Worm (Caenorhabditis elegans) whole organism, L4 larva: ENCODE measurements around the gene F22E5.12.
A peak's percentile ranks its signal among the peaks of the same experiment; 100 is the strongest.
"Not testable (repeated sequence)": the region's sequence is repeated elsewhere in the genome, so short reads cannot be mapped to it uniquely, and the experiment has no call there.

Source experiments
- D1046.2 ChIP-seq: fragments of 200-800 bp; sonication (Bioruptor generic); IDR thresholded peaks from 2 replicates; pipeline ENCODE4 v1.3.6; 2022; ENCODE audit warnings: missing genetic modification characterization, missing compliant biosample characterization
- F26F4.8 ChIP-seq: fragments of 200-800 bp; sonication (Bioruptor generic); conservative IDR thresholded peaks from 2 replicates; pipeline ENCODE4 v1.3.6; 2022; ENCODE audit warnings: missing genetic modification characterization, missing compliant biosample characterization
- F44E2.7 ChIP-seq: fragments of 200-800 bp; sonication (Bioruptor generic); IDR thresholded peaks from 2 replicates; pipeline ENCODE4 v2.1.2; 2022; ENCODE audit warnings: missing genetic modification characterization, missing compliant biosample characterization
- T26A8.4 ChIP-seq: fragments of 200-800 bp; sonication (Bioruptor generic); IDR thresholded peaks from 2 replicates; pipeline ENCODE4 v1.3.6; 2022; ENCODE audit warnings: missing genetic modification characterization, missing compliant biosample characterization
- Y105C5A.15 ChIP-seq: fragments of 200-800 bp; sonication (Bioruptor generic); IDR thresholded peaks from 2 replicates; pipeline ENCODE4 v1.3.6; 2022; ENCODE audit warnings: missing genetic modification characterization, missing compliant biosample characterization
- aha-1 ChIP-seq: fragments of 150-350 bp; peaks from one replicate; lab custom pipeline; 2014; ENCODE audit warnings: missing biosample characterization, missing genetic modification characterization
- ceh-20 ChIP-seq: fragments of 200-800 bp; sonication (Bioruptor generic); IDR thresholded peaks from 2 replicates; pipeline ENCODE4 v1.3.6; 2022; ENCODE audit warnings: missing genetic modification reagents, missing genetic modification characterization, missing compliant biosample characterization
- ceh-62 ChIP-seq: sonication (generic microtip); optimal IDR thresholded peaks from 2 replicates; lab custom pipeline; 2017; ENCODE audit warnings: missing biosample characterization, missing genetic modification characterization
- daf-16 ChIP-seq, 3 experiments: sonication (generic microtip); optimal IDR thresholded peaks; 2 replicates each; lab custom pipeline; 2016 to 2017; ENCODE audit warnings: missing genetic modification characterization in 3 of 3, missing genetic modification reagents in 3 of 3, mild to moderate bottlenecking in 2 of 3, missing compliant biosample characterization in 2 of 3, missing biosample characterization in 1 of 3, moderate library complexity in 1 of 3
- daf-8 ChIP-seq: fragments of 200-800 bp; sonication (Bioruptor generic); IDR thresholded peaks from 2 replicates; pipeline ENCODE4 v1.3.6; 2022; ENCODE audit warnings: missing genetic modification characterization, missing compliant biosample characterization
- dmd-9 ChIP-seq: fragments of 200-800 bp; sonication (Bioruptor generic); IDR thresholded peaks from 2 replicates; pipeline ENCODE4 v1.3.6; 2022; ENCODE audit warnings: missing genetic modification reagents, missing genetic modification characterization, missing compliant biosample characterization
- dpl-1 ChIP-seq: fragments of 150-350 bp; optimal IDR thresholded peaks from 2 replicates; lab custom pipeline; 2014; ENCODE audit warnings: missing biosample characterization, missing genetic modification reagents, missing genetic modification characterization
- egl-43 ChIP-seq: fragments of 200-800 bp; sonication (Bioruptor generic); IDR thresholded peaks from 2 replicates; pipeline ENCODE4 v1.3.6; 2022; ENCODE audit warnings: missing genetic modification reagents, missing genetic modification characterization, missing compliant biosample characterization
- hlh-30 ChIP-seq: sonication (generic microtip); optimal IDR thresholded peaks from 2 replicates; lab custom pipeline; 2017; ENCODE audit warnings: antibody characterized with exemption, mild to moderate bottlenecking, missing genetic modification characterization, missing compliant biosample characterization; ENCODE audit not compliant: insufficient read depth
- hmg-1.1 ChIP-seq: fragments of 200-800 bp; sonication (Bioruptor generic); IDR thresholded peaks from 2 replicates; pipeline ENCODE4 v1.3.6; 2022; ENCODE audit warnings: missing genetic modification reagents, missing genetic modification characterization, missing compliant biosample characterization
- lim-7 ChIP-seq: fragments of 200-800 bp; sonication (Bioruptor generic); IDR thresholded peaks from 2 replicates; pipeline ENCODE4 v1.3.6; 2022; ENCODE audit warnings: missing genetic modification characterization, missing compliant biosample characterization
- lin-1 ChIP-seq: fragments of 200-800 bp; sonication (Bioruptor generic); IDR thresholded peaks from 2 replicates; pipeline ENCODE4 v1.3.6; 2022; ENCODE audit warnings: missing genetic modification reagents, missing genetic modification characterization, missing compliant biosample characterization
- lin-15B ChIP-seq: fragments of 150-350 bp; sonication (generic microtip); optimal IDR thresholded peaks from 3 replicates; lab custom pipeline; 2014; ENCODE audit warnings: missing biosample characterization, missing genetic modification characterization
- lin-29 ChIP-seq: fragments of 200-800 bp; sonication (Bioruptor generic); IDR thresholded peaks from 2 replicates; pipeline ENCODE4 v1.3.6; 2022; ENCODE audit warnings: missing genetic modification reagents, missing genetic modification characterization, missing compliant biosample characterization
- lin-38 ChIP-seq: fragments of 200-800 bp; sonication (Bioruptor generic); IDR thresholded peaks from 2 replicates; pipeline ENCODE4 v1.3.6; 2022; ENCODE audit warnings: missing genetic modification reagents, missing genetic modification characterization, missing compliant biosample characterization
- madf-9 ChIP-seq: fragments of 200-800 bp; sonication (Bioruptor generic); conservative IDR thresholded peaks from 2 replicates; pipeline ENCODE4 v1.3.6; 2022; ENCODE audit warnings: missing genetic modification reagents, missing genetic modification characterization, missing compliant biosample characterization
- mdt-29 ChIP-seq: fragments of 200-800 bp; sonication (Bioruptor generic); IDR thresholded peaks from 2 replicates; pipeline ENCODE4 v1.3.6; 2022; ENCODE audit warnings: missing genetic modification reagents, missing genetic modification characterization, missing compliant biosample characterization
- mep-1 ChIP-seq: fragments of 150-350 bp; sonication (generic microtip); optimal IDR thresholded peaks from 3 replicates; lab custom pipeline; 2014; ENCODE audit warnings: missing biosample characterization, missing genetic modification characterization
- mes-2 ChIP-seq: sonication (generic microtip); optimal IDR thresholded peaks from 2 replicates; lab custom pipeline; 2016; ENCODE audit warnings: missing genotype, mild to moderate bottlenecking, missing genetic modification characterization, missing compliant biosample characterization; ENCODE audit not compliant: poor library complexity, severe bottlenecking
- nhr-10 ChIP-seq: fragments of 150-350 bp; optimal IDR thresholded peaks from 2 replicates; lab custom pipeline; 2014; ENCODE audit warnings: missing biosample characterization, missing genetic modification characterization
- nhr-237 ChIP-seq: sonication (generic microtip); optimal IDR thresholded peaks from 2 replicates; lab custom pipeline; 2017; ENCODE audit warnings: missing biosample characterization, missing genetic modification characterization
- nhr-48 ChIP-seq: sonication (generic microtip); optimal IDR thresholded peaks from 2 replicates; lab custom pipeline; 2016; ENCODE audit warnings: mild to moderate bottlenecking, missing genetic modification characterization, missing compliant biosample characterization
- nhr-6 ChIP-seq: fragments of 150-350 bp; optimal IDR thresholded peaks from 2 replicates; lab custom pipeline; 2014; ENCODE audit warnings: missing biosample characterization, missing genetic modification characterization
- php-3 ChIP-seq: fragments of 200-800 bp; sonication (Bioruptor generic); IDR thresholded peaks from 2 replicates; pipeline ENCODE4 v1.3.6; 2022; ENCODE audit warnings: missing genetic modification reagents, missing genetic modification characterization, missing compliant biosample characterization
- saeg-2 ChIP-seq: fragments of 200-800 bp; sonication (Bioruptor generic); IDR thresholded peaks from 2 replicates; pipeline ENCODE4 v1.3.6; 2022; ENCODE audit warnings: missing genetic modification reagents, missing genetic modification characterization, missing compliant biosample characterization
- set-16 ChIP-seq: fragments of 200-800 bp; sonication (Bioruptor generic); IDR thresholded peaks from 2 replicates; pipeline ENCODE4 v1.3.6; 2022; ENCODE audit warnings: missing genetic modification reagents, missing genetic modification characterization, missing compliant biosample characterization
- skn-1 ChIP-seq: fragments of 150-350 bp; optimal IDR thresholded peaks from 2 replicates; lab custom pipeline; 2014; ENCODE audit warnings: missing biosample characterization, missing genetic modification characterization
- spr-1 ChIP-seq: sonication (generic microtip); optimal IDR thresholded peaks from 2 replicates; lab custom pipeline; 2016; ENCODE audit warnings: mild to moderate bottlenecking, missing genetic modification characterization, missing compliant biosample characterization
- unc-62 ChIP-seq, 3 experiments: fragments of 150-350 bp in 1 of 3; sonication (generic microtip); optimal IDR thresholded peaks in 2 of 3; peaks in 1 of 3; 1 replicate in 1 of 3; 2 replicates in 2 of 3; lab custom pipeline; 2014 to 2017; ENCODE audit warnings: missing biosample characterization in 3 of 3, missing genetic modification characterization in 3 of 3, missing genetic modification reagents in 3 of 3, missing genotype in 1 of 3
- zfp-2 ChIP-seq: sonication (generic microtip); optimal IDR thresholded peaks from 2 replicates; lab custom pipeline; 2016; ENCODE audit warnings: mild to moderate bottlenecking, missing genetic modification characterization, missing compliant biosample characterization
- zfp-3 ChIP-seq: fragments of 200-800 bp; sonication (Bioruptor generic); conservative IDR thresholded peaks from 2 replicates; pipeline ENCODE4 v1.3.6; 2022; ENCODE audit warnings: missing genetic modification reagents, missing genetic modification characterization, missing compliant biosample characterization

The F22E5.12 gene

ce11 chrII:2673534-2673933 is 26.9 kb upstream of the F22E5.12 start, which contains the start of the genes F22E5.20 and F22E5.1:
F22E5.20 (minus strand) TSS chrII:2673634.
F22E5.1 (plus strand) TSS chrII:2673775.
- not testable (repeated sequence) for TF ChIP-seq php-3 (GFP tag; lab: Robert Waterston, UW); nhr-6; nhr-48 (tag; lab: Kevin White, UChicago)

- TF ChIP-seq lin-1 (GFP tag; lab: Robert Waterston, UW); zfp-3 (GFP tag; lab: Robert Waterston, UW); nhr-6: not testable (repeated sequence)
Observed at ce11 chrII:2672320-2672719, 25.7 kb upstream of the F22E5.12 start, which contains the start of gene sri-57. sri-57 (minus strand) TSS chrII:2672420.

- TF ChIP-seq zfp-3 (GFP tag; lab: Robert Waterston, UW) (no peak), Y105C5A.15 (GFP tag; lab: Robert Waterston, UW) (no peak), nhr-10 (no peak), D1046.2 (no peak), ceh-62 (no peak), saeg-2 (GFP tag; lab: Robert Waterston, UW) (no peak), dpl-1 (GFP tag; lab: Kevin White, UChicago) (no peak), daf-8 (no peak)
Observed at ce11 chrII:2665606-2666005, 18.9 kb upstream of the F22E5.12 start, which contains the start of gene F22E5.22. F22E5.22 (plus strand) TSS chrII:2665906.

ce11 chrII:2665081-2665480 is 18.4 kb upstream of the F22E5.12 start, which contains the start of gene F22E5.2:
F22E5.2 (plus strand) TSS chrII:2665381.
- TF ChIP-seq aha-1 (tag; lab: Kevin White, UChicago) = peak; percentile 26

- no peak for TF ChIP-seq mes-2 (tag; lab: Kevin White, UChicago)
- no peak for TF ChIP-seq lim-7
- no peak for TF ChIP-seq zfp-2 (tag; lab: Kevin White, UChicago)
- no peak for TF ChIP-seq T26A8.4 (GFP tag; lab: Robert Waterston, UW)
- TF ChIP-seq F26F4.8 (GFP tag; lab: Robert Waterston, UW) = no peak
- TF ChIP-seq spr-1 = no peak
- TF ChIP-seq mdt-29 (GFP tag; lab: Robert Waterston, UW) = no peak
- no peak for TF ChIP-seq mep-1 (tag; lab: Kevin White, UChicago)
- TF ChIP-seq lin-29 (GFP tag; lab: Robert Waterston, UW) = no peak
- no peak for TF ChIP-seq nhr-237
- TF ChIP-seq F44E2.7 (GFP tag; lab: Robert Waterston, UW) = no peak
Observed at ce11 chrII:2659364-2659763, 12.7 kb upstream of the F22E5.12 start, which contains the start of gene gcy-21. gcy-21 (plus strand) TSS chrII:2659664.

ce11 chrII:2656606-2657005 is 9.9 kb upstream of the F22E5.12 start, which contains the start of gene sri-47:
sri-47 (plus strand) TSS chrII:2656906.
- TF ChIP-seq D1046.2 (0 out of 2 replicates have a peak, but pooled peaks have one; percentile 39), T26A8.4 (GFP tag; lab: Robert Waterston, UW) (no peak), set-16 (GFP tag; lab: Robert Waterston, UW) (0 out of 2 replicates have a peak, but pooled peaks have one; percentile 23), unc-62 (GFP tag; optimal IDR thresholded peaks at IDR 0.05 in 1 of 2; lab: Kevin White, UChicago) (peak in 1 of 2 experiments; percentile 85), unc-62 (tag; optimal IDR thresholded peaks at IDR 0.05; lab: Kevin White, UChicago) (no peak)

- TF ChIP-seq mep-1 (tag; lab: Kevin White, UChicago) = no peak
Observed at ce11 chrII:2649539-2649938, 2.9 kb upstream of the F22E5.12 start, which contains the start of the genes F22E5.13 and F22E5.6. F22E5.13 (minus strand) TSS chrII:2649639. F22E5.6 (plus strand) TSS chrII:2649835.

- TF ChIP-seq hlh-30 (tag; lab: Kevin White, UChicago) = no peak
- no peak for TF ChIP-seq lin-1 (GFP tag; lab: Robert Waterston, UW)
- no peak for TF ChIP-seq skn-1 (tag; lab: Kevin White, UChicago)
- no peak for TF ChIP-seq daf-8
- TF ChIP-seq egl-43 (GFP tag; lab: Robert Waterston, UW) = no peak
- TF ChIP-seq dmd-9 = no peak
- TF ChIP-seq lin-38 (GFP tag; lab: Robert Waterston, UW) = no peak
- TF ChIP-seq madf-9 (GFP tag; lab: Robert Waterston, UW) = no peak
- 0 out of 2 replicates have a peak, but pooled peaks have one; percentile 19 for TF ChIP-seq ceh-20 (GFP tag; lab: Robert Waterston, UW)
- no peak for TF ChIP-seq lin-15B (tag; lab: Kevin White, UChicago)
- TF ChIP-seq hmg-1.1 (GFP tag; lab: Robert Waterston, UW) = peak; percentile 48; the same call in 1 of the 2 replicates
- no peak for TF ChIP-seq lim-7
- TF ChIP-seq nhr-48 (tag; lab: Kevin White, UChicago) = no peak
- peak in 1 of 2 experiments; percentile 60 for TF ChIP-seq daf-16 (GFP tag; optimal IDR thresholded peaks at IDR 0.05; lab: Kevin White, UChicago)
- TF ChIP-seq daf-16 (tag; optimal IDR thresholded peaks at IDR 0.05; lab: Kevin White, UChicago) = no peak
Observed at ce11 chrII:2649015-2649414, 2.4 kb upstream of the F22E5.12 start.
